Fruit fly (Drosophila melanogaster) whole organism, adult: ENCODE results near the gene CG45603.

Source experiments
- CG14711 ChIP-seq: fragments of 200-800 bp; sonication (Bioruptor generic); optimal IDR thresholded peaks from 2 replicates; lab custom pipeline; 2018; ENCODE audit warnings: missing biosample characterization, mild to moderate bottlenecking, missing genetic modification characterization, moderate library complexity
- CG5204 ChIP-seq: fragments of 200-800 bp; sonication (Bioruptor generic); optimal IDR thresholded peaks from 2 replicates; lab custom pipeline; 2016; ENCODE audit warnings: missing biosample characterization, missing genetic modification characterization
- cic ChIP-seq: fragments of 200-800 bp; sonication (Bioruptor generic); optimal IDR thresholded peaks from 2 replicates; lab custom pipeline; 2017; ENCODE audit warnings: missing biosample characterization, mild to moderate bottlenecking, missing genetic modification characterization, moderate library complexity
- cnc ChIP-seq, 2 experiments: fragments of >200 bp; optimal IDR thresholded peaks; 2 replicates each; lab custom pipeline; 2017
- kay ChIP-seq: fragments of 200-800 bp; sonication (Bioruptor generic); peaks from one replicate; lab custom pipeline; 2016; ENCODE audit warnings: missing biosample characterization, missing genetic modification characterization, borderline replicate concordance

dm6 chrX:12226561-12226960, 47.9 kb upstream of the CG45603 start:
- TF ChIP-seq kay (GFP tag; lab: Kevin White, UChicago) = no peak
- TF ChIP-seq CG5204 (GFP tag; lab: Kevin White, UChicago) = no peak
- no peak for TF ChIP-seq cic
- TF ChIP-seq CG14711 (tag; lab: Kevin White, UChicago) = no peak
- TF ChIP-seq cnc (optimal IDR thresholded peaks at IDR 0.05; lab: Kevin White, UChicago) = no peak
